Worm (Caenorhabditis elegans): ENCODE data around the gene F07C3.3.

DNA sequence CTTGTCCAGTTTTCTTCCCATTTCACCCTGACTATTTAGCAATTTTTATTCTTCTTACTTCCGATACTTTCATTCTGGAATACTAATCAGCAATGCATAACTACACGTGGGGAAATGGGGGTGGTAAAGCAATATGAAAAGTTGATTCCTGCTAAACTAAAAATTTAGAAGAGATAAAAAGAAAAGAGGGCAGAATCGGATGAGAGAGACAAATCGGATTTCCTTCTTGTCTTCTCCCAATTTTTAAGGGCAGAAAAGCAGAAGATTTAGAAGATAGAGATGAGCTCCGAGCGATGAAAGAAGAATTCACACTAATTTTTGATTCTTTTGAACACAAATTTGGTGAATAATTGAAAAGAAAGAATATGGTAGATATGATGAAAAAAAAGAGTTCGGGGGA is 38.1 kb downstream of the F07C3.3 start:
- TF ChIP-seq dpl-1 (GFP tag; optimal IDR thresholded peaks at IDR 0.05) (no peak), let-526 (GFP tag; IDR thresholded peaks at IDR 0.05) (no peak), Y56A3A.18 (GFP tag; IDR thresholded peaks at IDR 0.05) (no peak), him-1 (tag; optimal IDR thresholded peaks at IDR 0.05) (no peak), rcor-1 (GFP tag; IDR thresholded peaks at IDR 0.05) (no peak), ekl-4 (GFP tag; IDR thresholded peaks at IDR 0.05) (no peak), tbx-9 (tag; optimal IDR thresholded peaks at IDR 0.05; ENCODE audit: borderline replicate concordance) (no peak), nhr-80 (tag; optimal IDR thresholded peaks at IDR 0.05) (no peak), lin-35 (GFP tag; optimal IDR thresholded peaks at IDR 0.05) (no peak), tlf-1 (GFP tag; optimal IDR thresholded peaks at IDR 0.05) (no peak)
